Fruit fly (Drosophila melanogaster) whole organism, embryonic: ENCODE results near the gene CG42445.

ENCODE experiments used
- BEAF-32 ChIP-seq: fragments of 200-800 bp; sonication (Bioruptor generic); optimal IDR thresholded peaks from 3 replicates; lab custom pipeline; 2017; ENCODE audit warnings: missing biosample characterization, missing genetic modification characterization, mild to moderate bottlenecking, moderate library complexity, missing genetic modification reagents
- Blimp-1 ChIP-seq: fragments of 200-800 bp; sonication (Bioruptor generic); optimal IDR thresholded peaks from 3 replicates; lab custom pipeline; 2018; ENCODE audit warnings: missing biosample characterization, missing genetic modification characterization, mild to moderate bottlenecking, moderate library complexity, missing genetic modification reagents
- C15 ChIP-seq: fragments of 200-800 bp; sonication (Bioruptor generic); IDR thresholded peaks from 3 replicates; pipeline ENCODE4 v1.3.6; 2022; ENCODE audit warnings: missing biosample characterization, missing genetic modification characterization
- CG10959 ChIP-seq: fragments of 200-800 bp; sonication (Bioruptor generic); IDR thresholded peaks from 2 replicates; pipeline ENCODE4 v1.3.6; 2022; ENCODE audit warnings: missing biosample characterization, missing genetic modification characterization
- CG12071 ChIP-seq: fragments of 200-800 bp; sonication (Bioruptor generic); optimal IDR thresholded peaks from 3 replicates; lab custom pipeline; 2018; ENCODE audit warnings: missing biosample characterization, mild to moderate bottlenecking, missing genetic modification characterization
- CG14441 ChIP-seq: fragments of 200-800 bp; sonication (Bioruptor generic); IDR thresholded peaks from 2 replicates; pipeline ENCODE4 v1.3.6; 2022; ENCODE audit warnings: missing biosample characterization, missing genetic modification characterization
- CG14710 ChIP-seq: fragments of 200-800 bp; sonication (Bioruptor generic); optimal IDR thresholded peaks from 3 replicates; lab custom pipeline; 2019; ENCODE audit warnings: missing biosample characterization, mild to moderate bottlenecking, missing genetic modification characterization, moderate library complexity
- CG17361 ChIP-seq: fragments of 200-800 bp; sonication (Bioruptor generic); IDR thresholded peaks from 3 replicates; pipeline ENCODE4 v1.3.6; 2022; ENCODE audit warnings: missing biosample characterization, missing genetic modification characterization
- CG17802 ChIP-seq: fragments of 200-800 bp; sonication (Bioruptor generic); optimal IDR thresholded peaks from 2 replicates; lab custom pipeline; 2018; ENCODE audit warnings: missing biosample characterization, mild to moderate bottlenecking, missing genetic modification characterization, moderate library complexity
- CG17829 ChIP-seq: fragments of 200-800 bp; optimal IDR thresholded peaks from 2 replicates; lab custom pipeline; 2019; ENCODE audit warnings: missing biosample characterization, mild to moderate bottlenecking, missing genetic modification characterization, moderate library complexity
- CG2120 ChIP-seq: fragments of 200-800 bp; sonication (Bioruptor generic); optimal IDR thresholded peaks from 3 replicates; lab custom pipeline; 2016; ENCODE audit warnings: missing biosample characterization, missing genetic modification characterization
- CG32772 ChIP-seq: fragments of 200-800 bp; sonication (Bioruptor generic); IDR thresholded peaks from 2 replicates; pipeline ENCODE4 v1.3.6; 2022; ENCODE audit warnings: missing biosample characterization, missing genetic modification characterization
- CG33213 ChIP-seq: fragments of 200-800 bp; sonication (Bioruptor generic); optimal IDR thresholded peaks from 3 replicates; lab custom pipeline; 2016; ENCODE audit warnings: missing biosample characterization, missing genetic modification characterization
- CG4424 ChIP-seq: fragments of 200-800 bp; sonication (Bioruptor generic); optimal IDR thresholded peaks from 3 replicates; lab custom pipeline; 2016; ENCODE audit warnings: missing biosample characterization, missing genetic modification characterization
- CG4617 ChIP-seq: fragments of 200-800 bp; sonication (Bioruptor generic); optimal IDR thresholded peaks from 3 replicates; lab custom pipeline; 2016; ENCODE audit warnings: missing biosample characterization, missing genetic modification characterization, borderline replicate concordance
- CG4854 ChIP-seq: fragments of 200-800 bp; sonication (Bioruptor generic); optimal IDR thresholded peaks from 2 replicates; lab custom pipeline; 2016; ENCODE audit warnings: missing biosample characterization, missing genetic modification characterization, inconsistent platforms
- CG6272 ChIP-seq: fragments of 200-800 bp; sonication (Bioruptor generic); IDR thresholded peaks from 2 replicates; pipeline ENCODE4 v1.3.6; 2022; ENCODE audit warnings: missing biosample characterization, missing genetic modification characterization
- CG7839 ChIP-seq: fragments of 200-800 bp; sonication (Bioruptor generic); optimal IDR thresholded peaks from 3 replicates; lab custom pipeline; 2018; ENCODE audit warnings: missing biosample characterization, mild to moderate bottlenecking, missing genetic modification characterization, moderate library complexity
- CTCF ChIP-seq: fragments of 200-800 bp; sonication (Bioruptor generic); optimal IDR thresholded peaks from 2 replicates; lab custom pipeline; 2017; ENCODE audit warnings: missing biosample characterization, mild to moderate bottlenecking, missing genetic modification characterization, moderate library complexity
- CkIIα-i1 ChIP-seq: fragments of 200-800 bp; sonication (Bioruptor generic); IDR thresholded peaks from 2 replicates; pipeline ENCODE4 v1.3.6; 2022; ENCODE audit warnings: missing biosample characterization, missing genetic modification characterization
- CoRest ChIP-seq: fragments of 200-800 bp; sonication (Bioruptor generic); optimal IDR thresholded peaks from 3 replicates; lab custom pipeline; 2018; ENCODE audit warnings: missing biosample characterization, mild to moderate bottlenecking, missing genetic modification characterization, moderate library complexity
- D19B ChIP-seq: fragments of 200-800 bp; sonication (Bioruptor generic); optimal IDR thresholded peaks from 2 replicates; lab custom pipeline; 2017; ENCODE audit warnings: missing biosample characterization, mild to moderate bottlenecking, missing genetic modification characterization
- Dip3 ChIP-seq: fragments of 200-800 bp; sonication (Bioruptor generic); optimal IDR thresholded peaks from 3 replicates; lab custom pipeline; 2016; ENCODE audit warnings: missing biosample characterization, missing genetic modification characterization
- Dref ChIP-seq: fragments of 200-800 bp; sonication (Bioruptor generic); IDR thresholded peaks from 2 replicates; pipeline ENCODE4 v1.3.6; 2022; ENCODE audit warnings: missing biosample characterization, missing genetic modification characterization
- Drgx ChIP-seq: fragments of 200-800 bp; sonication (Bioruptor generic); IDR thresholded peaks from 2 replicates; pipeline ENCODE4 v1.3.6; 2022; ENCODE audit warnings: missing biosample characterization, missing genetic modification characterization
- Hmr ChIP-seq: fragments of 200-800 bp; sonication (Bioruptor generic); optimal IDR thresholded peaks from 3 replicates; lab custom pipeline; 2017; ENCODE audit warnings: mild to moderate bottlenecking, missing biosample characterization, missing genetic modification reagents, missing genetic modification characterization
- MESR4 ChIP-seq: fragments of 200-800 bp; sonication (Bioruptor generic); optimal IDR thresholded peaks from 2 replicates; lab custom pipeline; 2018; ENCODE audit warnings: missing biosample characterization, mild to moderate bottlenecking, missing genetic modification characterization, moderate library complexity
- Neu2 ChIP-seq: fragments of 200-800 bp; sonication (Bioruptor generic); optimal IDR thresholded peaks from 3 replicates; lab custom pipeline; 2016; ENCODE audit warnings: missing biosample characterization, missing genetic modification characterization, borderline replicate concordance
- Sox100B ChIP-seq: fragments of 200-800 bp; sonication (Bioruptor generic); optimal IDR thresholded peaks from 3 replicates; lab custom pipeline; 2018; ENCODE audit warnings: missing biosample characterization, mild to moderate bottlenecking, missing genetic modification characterization
- Spps ChIP-seq: fragments of 200-800 bp; sonication (Bioruptor generic); optimal IDR thresholded peaks from 2 replicates; lab custom pipeline; 2018; ENCODE audit warnings: missing biosample characterization, mild to moderate bottlenecking, missing genetic modification characterization
- YL-1 ChIP-seq: fragments of 200-800 bp; sonication (Bioruptor generic); optimal IDR thresholded peaks from 3 replicates; lab custom pipeline; 2017; ENCODE audit warnings: missing biosample characterization, mild to moderate bottlenecking, missing genetic modification characterization
- ac ChIP-seq: fragments of 200-800 bp; sonication (Bioruptor generic); optimal IDR thresholded peaks from 3 replicates; lab custom pipeline; 2017; ENCODE audit warnings: missing biosample characterization, mild to moderate bottlenecking, missing genetic modification characterization
- ase ChIP-seq: fragments of 200-800 bp; sonication (Bioruptor generic); IDR thresholded peaks from 3 replicates; pipeline ENCODE4 v1.3.6; 2022; ENCODE audit warnings: missing biosample characterization, missing genetic modification characterization
- btn ChIP-seq: fragments of 200-800 bp; sonication (Bioruptor generic); optimal IDR thresholded peaks from 2 replicates; lab custom pipeline; 2016; ENCODE audit warnings: missing biosample characterization, missing genetic modification characterization
- ci ChIP-seq: fragments of 200-800 bp; sonication (Bioruptor generic); IDR thresholded peaks from 3 replicates; pipeline ENCODE4 v1.3.6; 2022; ENCODE audit warnings: missing biosample characterization, missing genetic modification characterization
- dimm ChIP-seq: fragments of 200-800 bp; sonication (Bioruptor generic); IDR thresholded peaks from 2 replicates; pipeline ENCODE4 v1.3.6; 2022; ENCODE audit warnings: missing biosample characterization, missing genetic modification characterization
- fu2 ChIP-seq: fragments of 200-800 bp; sonication (Bioruptor generic); optimal IDR thresholded peaks from 2 replicates; lab custom pipeline; 2016; ENCODE audit warnings: missing biosample characterization, missing genetic modification characterization
- grau ChIP-seq: fragments of 200-800 bp; optimal IDR thresholded peaks from 3 replicates; lab custom pipeline; 2019; ENCODE audit warnings: missing biosample characterization, mild to moderate bottlenecking, missing genetic modification characterization, moderate library complexity
- ham ChIP-seq: fragments of 200-800 bp; sonication (Bioruptor generic); IDR thresholded peaks from 2 replicates; pipeline ENCODE4 v1.3.6; 2022; ENCODE audit warnings: missing biosample characterization, missing genetic modification characterization
- lola ChIP-seq, 3 experiments: fragments of >200 bp in 2 of 3; fragments of 200-800 bp in 1 of 3; sonication (Bioruptor generic) in 1 of 3; optimal IDR thresholded peaks; 2 replicates each; lab custom pipeline; 2017 to 2019; ENCODE audit warnings: missing biosample characterization in 3 of 3, missing genetic modification characterization in 3 of 3, mild to moderate bottlenecking in 1 of 3, moderate library complexity in 1 of 3
- luna ChIP-seq: fragments of 200-800 bp; sonication (Bioruptor generic); optimal IDR thresholded peaks from 2 replicates; lab custom pipeline; 2016; ENCODE audit warnings: missing biosample characterization, missing genetic modification characterization
- nerfin-2 ChIP-seq: fragments of 200-800 bp; sonication (Bioruptor generic); IDR thresholded peaks from 2 replicates; pipeline ENCODE4 v1.3.6; 2022; ENCODE audit warnings: missing biosample characterization, missing genetic modification characterization; ENCODE audit not compliant: partially characterized antibody
- pb ChIP-seq: fragments of 200-800 bp; sonication (Bioruptor generic); optimal IDR thresholded peaks from 3 replicates; lab custom pipeline; 2016; ENCODE audit warnings: missing biosample characterization, missing genetic modification characterization
- peb ChIP-seq: fragments of 200-800 bp; sonication (Bioruptor generic); IDR thresholded peaks from 2 replicates; pipeline ENCODE4 v1.3.6; 2022; ENCODE audit warnings: missing biosample characterization, missing genetic modification characterization
- ro ChIP-seq: fragments of 200-800 bp; sonication (Bioruptor generic); IDR thresholded peaks from 2 replicates; pipeline ENCODE4 v1.3.6; 2022; ENCODE audit warnings: missing biosample characterization, missing genetic modification characterization
- row ChIP-seq: fragments of 200-800 bp; sonication (Bioruptor generic); IDR thresholded peaks from 3 replicates; pipeline ENCODE4 v1.3.6; 2022; ENCODE audit warnings: missing biosample characterization, missing genetic modification characterization
- schlank ChIP-seq: fragments of 200-800 bp; sonication (Bioruptor generic); optimal IDR thresholded peaks from 2 replicates; lab custom pipeline; 2018; ENCODE audit warnings: missing biosample characterization, mild to moderate bottlenecking, missing genetic modification characterization
- sim ChIP-seq: fragments of 200-800 bp; sonication (Bioruptor generic); IDR thresholded peaks from 2 replicates; pipeline ENCODE4 v1.3.6; 2022; ENCODE audit warnings: missing biosample characterization, missing genetic modification characterization
- slp2 ChIP-seq: fragments of 200-800 bp; sonication (Bioruptor generic); optimal IDR thresholded peaks from 2 replicates; lab custom pipeline; 2016; ENCODE audit warnings: missing biosample characterization, missing genetic modification characterization
- tna ChIP-seq: fragments of 200-800 bp; sonication (Bioruptor generic); IDR thresholded peaks from 2 replicates; pipeline ENCODE4 v1.3.6; 2022; ENCODE audit warnings: missing biosample characterization, missing genetic modification characterization; ENCODE audit not compliant: partially characterized antibody
- usp ChIP-seq: fragments of >200 bp; optimal IDR thresholded peaks from 2 replicates; lab custom pipeline; 2017; ENCODE audit warnings: missing biosample characterization, missing genetic modification characterization
- wor ChIP-seq: fragments of 200-800 bp; sonication (Bioruptor generic); IDR thresholded peaks from 2 replicates; pipeline ENCODE4 v1.3.6; 2022; ENCODE audit warnings: missing biosample characterization, missing genetic modification characterization

Gene CG42445

dm6 chr3L:8191042-8191613, 32.4 kb upstream of the CG42445 start, which contains the start of gene MED24 (continued):
- TF ChIP-seq C15 (GFP tag; lab: Robert Waterston, UW), result no peak
- TF ChIP-seq Neu2, result no peak
- TF ChIP-seq row (GFP tag; lab: Robert Waterston, UW), result no peak; the same call in 2 of the 3 replicates
- TF ChIP-seq lola (GFP tag; optimal IDR thresholded peaks at IDR 0.05; lab: Kevin White, UChicago), result no peak
- peak; percentile 22 for TF ChIP-seq YL-1 (GFP tag; lab: Kevin White, UChicago)
- TF ChIP-seq BEAF-32 (GFP tag; lab: Kevin White, UChicago), result peak; percentile 17
- TF ChIP-seq CTCF, result no peak
- TF ChIP-seq Dref (GFP tag; lab: Robert Waterston, UW), result no peak
- no peak for TF ChIP-seq CG4854
- TF ChIP-seq MESR4 (GFP tag; lab: Kevin White, UChicago), result peak; percentile 59
- no peak for TF ChIP-seq CG10959
- TF ChIP-seq fu2 (GFP tag; lab: Kevin White, UChicago), result no peak
- no peak for TF ChIP-seq wor (GFP tag; lab: Robert Waterston, UW)
- TF ChIP-seq CG7839 (tag; lab: Kevin White, UChicago), result no peak
- TF ChIP-seq Hmr (GFP tag; lab: Kevin White, UChicago), result no peak
- TF ChIP-seq CG2120 (GFP tag; lab: Kevin White, UChicago), result peak; percentile 36
- TF ChIP-seq CG33213 (GFP tag; lab: Kevin White, UChicago), result no peak
- TF ChIP-seq btn (GFP tag; lab: Kevin White, UChicago), result no peak
- no peak for TF ChIP-seq CoRest (tag; lab: Kevin White, UChicago)
- TF ChIP-seq dimm (GFP tag; lab: Robert Waterston, UW), result no peak
- TF ChIP-seq usp, result no peak
- no peak for TF ChIP-seq D19B (GFP tag; lab: Kevin White, UChicago)
- no peak for TF ChIP-seq CG17802 (tag; lab: Kevin White, UChicago)
- TF ChIP-seq CkIIα-i1, result no peak
- TF ChIP-seq CG4424 (GFP tag; lab: Kevin White, UChicago), result no peak
- TF ChIP-seq slp2 (GFP tag; lab: Kevin White, UChicago), result no peak
- no peak for TF ChIP-seq ro (GFP tag; lab: Robert Waterston, UW)
- no peak for TF ChIP-seq pb (GFP tag; lab: Kevin White, UChicago)
- TF ChIP-seq grau (tag; lab: Kevin White, UChicago), result peak; percentile 9
- no peak for TF ChIP-seq Blimp-1 (GFP tag; lab: Kevin White, UChicago)
- no peak for TF ChIP-seq ham (GFP tag; lab: Robert Waterston, UW)
- no peak for TF ChIP-seq schlank (tag; lab: Kevin White, UChicago)
- TF ChIP-seq ac (GFP tag; lab: Kevin White, UChicago), result no peak
- TF ChIP-seq Drgx, result no peak
- no peak for TF ChIP-seq Spps (tag; lab: Kevin White, UChicago)
- TF ChIP-seq tna (GFP tag; lab: Robert Waterston, UW), result no peak
- no peak for TF ChIP-seq luna (GFP tag; lab: Kevin White, UChicago)
- TF ChIP-seq peb (GFP tag; lab: Robert Waterston, UW), result no peak
- no peak for TF ChIP-seq CG12071
- no peak for TF ChIP-seq CG17361 (GFP tag; lab: Robert Waterston, UW)
- TF ChIP-seq Sox100B (GFP tag; lab: Kevin White, UChicago), result no peak
- no peak for TF ChIP-seq CG32772 (GFP tag; lab: Robert Waterston, UW)
- no peak for TF ChIP-seq CG14441 (GFP tag; lab: Robert Waterston, UW)
- no peak for TF ChIP-seq ase (GFP tag; lab: Robert Waterston, UW)
- no peak for TF ChIP-seq CG6272
- no peak for TF ChIP-seq CG17829
- TF ChIP-seq nerfin-2 (GFP tag; lab: Robert Waterston, UW), result no peak
- TF ChIP-seq CG4617, result peak; percentile 82
- peak; percentile 38 for TF ChIP-seq CG14710 (tag; lab: Kevin White, UChicago)
- TF ChIP-seq Dip3, result no peak
- TF ChIP-seq sim (GFP tag; lab: Robert Waterston, UW), result no peak
- TF ChIP-seq ci, result no peak
